Fruit fly (Drosophila melanogaster): ENCODE data around the gene CaMKII.

- TF ChIP-seq h (optimal IDR thresholded peaks at IDR 0.05): no peak
- TF ChIP-seq insv (optimal IDR thresholded peaks at IDR 0.05): no peak
Observed at dm6 chr4:1061095-1061432, 7.6 kb upstream of the CaMKII start.

Measured in Kc167 (cell line).